Worm (Caenorhabditis elegans): ENCODE data around the gene F35F10.13.

Gene F35F10.13

ce11 chrV:3352925-3353324 is 34.0 kb upstream of the F35F10.13 start, which contains the start of gene C17B7.12:
TSS of gene C17B7.12 (plus strand) at chrV:3353225.
- TF ChIP-seq alr-1 (tag; optimal IDR thresholded peaks at IDR 0.05) (no peak), lin-13 (GFP tag; optimal IDR thresholded peaks at IDR 0.05) (no peak), Y55F3AM.14 (GFP tag; optimal IDR thresholded peaks at IDR 0.05) (no peak), sma-9 (GFP tag; optimal IDR thresholded peaks at IDR 0.05) (no peak), sma-9 (tag; optimal IDR thresholded peaks at IDR 0.05) (no peak), dmd-4 (tag; optimal IDR thresholded peaks at IDR 0.05) (no peak)

- TF ChIP-seq elt-3 (tag; optimal IDR thresholded peaks at IDR 0.05): no peak
- TF ChIP-seq F13H6.1 (tag; optimal IDR thresholded peaks at IDR 0.05): no peak
- TF ChIP-seq skn-1 (tag; optimal IDR thresholded peaks at IDR 0.05): no peak
- TF ChIP-seq blmp-1 (tag; optimal IDR thresholded peaks at IDR 0.05; ENCODE audit: insufficient read depth): no peak
- no peak for TF ChIP-seq crh-2 (tag; optimal IDR thresholded peaks at IDR 0.05)
- TF ChIP-seq peb-1 (tag; optimal IDR thresholded peaks at IDR 0.05): no peak
- TF ChIP-seq lin-13 (GFP tag; optimal IDR thresholded peaks at IDR 0.05): no peak
- no peak for TF ChIP-seq nhr-10 (tag; optimal IDR thresholded peaks at IDR 0.05)
- TF ChIP-seq nhr-23 (tag; optimal IDR thresholded peaks at IDR 0.05): no peak
- no peak for TF ChIP-seq mab-5 (tag; optimal IDR thresholded peaks at IDR 0.05)
- TF ChIP-seq nhr-237 (tag; optimal IDR thresholded peaks at IDR 0.05): no peak
- TF ChIP-seq fos-1 (tag; optimal IDR thresholded peaks at IDR 0.05): no peak
- no peak for TF ChIP-seq nhr-129 (tag; optimal IDR thresholded peaks at IDR 0.05)
- no peak for TF ChIP-seq sem-4 (tag; optimal IDR thresholded peaks at IDR 0.05)
- TF ChIP-seq lin-39 (tag; optimal IDR thresholded peaks at IDR 0.05): no peak
- TF ChIP-seq R02D3.7 (tag; optimal IDR thresholded peaks at IDR 0.05): no peak
- TF ChIP-seq nhr-77 (tag; optimal IDR thresholded peaks at IDR 0.05): no peak
- TF ChIP-seq gmeb-1 (tag; optimal IDR thresholded peaks at IDR 0.05): no peak
- TF ChIP-seq ceh-16 (tag; optimal IDR thresholded peaks at IDR 0.05): no peak
Observed at ce11 chrV:3351266-3351665, 32.4 kb upstream of the F35F10.13 start, which contains the start of gene str-63. TSS of gene str-63 (plus strand) at chrV:3351566.

ce11 chrV:3349877-3350276 is 31.0 kb upstream of the F35F10.13 start, which contains the start of gene C17B7.15:
TSS of gene C17B7.15 (plus strand) at chrV:3350177.
- TF ChIP-seq alr-1 (tag; optimal IDR thresholded peaks at IDR 0.05) (no peak), blmp-1 (tag; optimal IDR thresholded peaks at IDR 0.05; ENCODE audit: insufficient read depth) (no peak), sma-9 (GFP tag; optimal IDR thresholded peaks at IDR 0.05) (peak; percentile 25), sma-9 (tag; optimal IDR thresholded peaks at IDR 0.05) (no peak)

- TF ChIP-seq sma-9 (GFP tag; optimal IDR thresholded peaks at IDR 0.05) (peak; percentile 88), sma-9 (tag; optimal IDR thresholded peaks at IDR 0.05) (no peak), lsy-2 (tag; optimal IDR thresholded peaks at IDR 0.05) (peak in 1 of 2 experiments; percentile 36), lin-13 (GFP tag; optimal IDR thresholded peaks at IDR 0.05) (no peak), F13H6.1 (tag; optimal IDR thresholded peaks at IDR 0.05) (peak; percentile 57), fos-1 (tag; optimal IDR thresholded peaks at IDR 0.05) (no peak), ceh-16 (tag; optimal IDR thresholded peaks at IDR 0.05) (no peak)
Observed at ce11 chrV:3347486-3347885, 28.6 kb upstream of the F35F10.13 start.

- TF ChIP-seq zag-1 (tag; optimal IDR thresholded peaks at IDR 0.05) (no peak), sma-9 (GFP tag; optimal IDR thresholded peaks at IDR 0.05) (peak; percentile 7), sma-9 (tag; optimal IDR thresholded peaks at IDR 0.05) (no peak), ztf-11 (tag; optimal IDR thresholded peaks at IDR 0.05) (no peak), elt-1 (tag; optimal IDR thresholded peaks at IDR 0.05) (no peak), F13H6.1 (tag; optimal IDR thresholded peaks at IDR 0.05) (no peak), skn-1 (tag; optimal IDR thresholded peaks at IDR 0.05) (no peak), mbf-1 (tag; optimal IDR thresholded peaks at IDR 0.05) (no peak), ama-1 (optimal IDR thresholded peaks at IDR 0.05) (no peak), lin-13 (GFP tag; optimal IDR thresholded peaks at IDR 0.05) (no peak), blmp-1 (tag; optimal IDR thresholded peaks at IDR 0.05; ENCODE audit: insufficient read depth) (no peak), unc-55 (GFP tag; optimal IDR thresholded peaks at IDR 0.05) (no peak), nhr-12 (tag; optimal IDR thresholded peaks at IDR 0.05) (no peak), snpc-4 (tag; optimal IDR thresholded peaks at IDR 0.05) (no peak), gmeb-1 (tag; optimal IDR thresholded peaks at IDR 0.05) (no peak), ztf-4 (tag; optimal IDR thresholded peaks at IDR 0.05) (no peak), lsy-2 (tag; optimal IDR thresholded peaks at IDR 0.05) (peak in 1 of 2 experiments; percentile 19), nhr-6 (tag; optimal IDR thresholded peaks at IDR 0.05) (no peak), nhr-23 (tag; optimal IDR thresholded peaks at IDR 0.05) (no peak), C34F6.9 (tag; optimal IDR thresholded peaks at IDR 0.05) (peak; percentile 22), nhr-11 (tag; optimal IDR thresholded peaks at IDR 0.05) (no peak)
Observed at ce11 chrV:3346434-3347019, 27.7 kb upstream of the F35F10.13 start, which contains the start of gene fbxa-65. TSS of gene fbxa-65 (minus strand) at chrV:3346484.
